Worm (Caenorhabditis elegans) whole organism, L4/young adult: ENCODE data around the gene col-171.

Experiments used
- W03F9.2 ChIP-seq: fragments of 150-350 bp; optimal IDR thresholded peaks from 2 replicates; lab custom pipeline; 2014; ENCODE audit warnings: missing biosample characterization, missing genetic modification characterization
- dao-5 ChIP-seq: sonication (generic microtip); optimal IDR thresholded peaks from 2 replicates; lab custom pipeline; 2016; ENCODE audit warnings: missing genotype, missing genetic modification characterization, moderate library complexity, missing compliant biosample characterization
- him-1 ChIP-seq: sonication (generic microtip); optimal IDR thresholded peaks from 2 replicates; lab custom pipeline; 2016; ENCODE audit warnings: missing genotype, missing genetic modification reagents, missing genetic modification characterization, missing compliant biosample characterization

The col-171 gene

DNA sequence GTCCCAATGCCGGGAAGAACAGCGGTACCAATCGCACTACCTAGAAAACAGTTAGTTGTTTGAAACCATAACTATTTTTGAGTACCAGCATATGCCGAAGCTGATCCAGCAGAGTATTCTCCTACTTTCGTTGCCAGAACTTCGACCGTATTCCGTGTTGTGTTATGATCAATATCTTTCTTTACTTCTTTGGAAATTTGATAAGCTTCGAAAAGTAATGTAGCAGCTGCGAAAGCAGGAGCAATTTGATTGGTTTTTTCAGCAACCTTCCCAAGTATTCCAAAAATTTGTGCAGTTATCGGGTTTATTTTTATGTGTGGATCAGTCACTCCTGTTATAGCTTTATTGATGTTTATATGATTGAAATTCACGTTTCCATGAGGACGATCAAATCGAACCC is 26.0 kb downstream of the col-171 start:
- TF ChIP-seq him-1 (tag; lab: Kevin White, UChicago) (no peak), dao-5 (no peak), W03F9.2 (tag; lab: Kevin White, UChicago) (no peak)

DNA sequence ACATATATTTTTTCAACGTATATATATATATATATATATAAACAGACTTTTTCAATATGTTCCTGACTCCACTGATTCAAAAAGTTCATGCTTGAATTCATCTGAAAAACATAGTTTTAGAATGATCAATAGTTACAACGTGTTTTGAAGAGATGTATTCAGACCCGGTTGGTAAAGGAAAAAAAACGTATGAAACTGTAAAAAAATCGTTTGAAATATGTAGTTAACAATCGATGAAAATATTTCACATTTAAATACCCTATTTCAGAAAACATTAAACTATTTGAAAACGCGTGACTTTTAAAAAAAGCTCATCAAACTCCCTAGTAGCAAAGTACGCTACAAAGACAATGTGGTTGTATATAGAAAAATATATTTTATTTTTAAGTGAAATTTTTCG is 26.6 kb downstream of the col-171 start, which contains the start of gene C03B1.14:
Gene C03B1.14 (minus strand): TSS at position 101 of the 400 bp plus-strand sequence.
- TF ChIP-seq him-1 (tag; lab: Kevin White, UChicago): no peak
- TF ChIP-seq dao-5: no peak
- TF ChIP-seq W03F9.2 (tag; lab: Kevin White, UChicago): no peak

ce11 chrX:6364196-6364595 is 30.1 kb downstream of the col-171 start, which contains the start of gene C03B1.4:
Gene C03B1.4 (plus strand): TSS chrX:6364496.
- no peak for TF ChIP-seq dao-5
- no peak for TF ChIP-seq W03F9.2 (tag; lab: Kevin White, UChicago)
- TF ChIP-seq him-1 (tag; lab: Kevin White, UChicago): no peak

ce11 chrX:6365715-6366114 is 31.6 kb downstream of the col-171 start, which contains the start of gene C03B1.3:
Gene C03B1.3 (plus strand): TSS chrX:6366015.
- TF ChIP-seq dao-5 (no peak), W03F9.2 (tag; lab: Kevin White, UChicago) (no peak), him-1 (tag; lab: Kevin White, UChicago) (no peak)

DNA sequence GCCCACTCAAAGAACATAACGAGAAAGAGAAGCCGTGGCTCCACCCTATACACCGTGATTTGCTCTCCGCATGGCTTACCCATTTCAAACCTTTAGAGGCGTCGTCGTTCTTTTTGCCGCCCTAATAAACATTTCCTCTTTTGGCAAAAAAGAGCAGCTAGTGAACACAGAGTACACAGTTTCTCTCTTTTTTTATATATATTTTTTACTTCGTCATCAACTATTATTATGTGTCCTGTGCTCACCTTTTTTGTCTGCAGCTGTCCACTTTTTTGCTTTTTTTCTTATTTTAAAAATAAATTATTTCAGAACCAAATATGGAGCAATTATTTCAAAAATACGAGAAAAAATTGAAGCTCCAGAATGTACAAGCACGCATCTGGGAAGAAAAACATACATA is 35.6 kb downstream of the col-171 start, which contains the start of gene C03B1.2:
Gene C03B1.2 (plus strand): TSS at position 301 of the 400 bp plus-strand sequence.
- TF ChIP-seq him-1 (tag; lab: Kevin White, UChicago): no peak
- TF ChIP-seq dao-5: no peak
- no peak for TF ChIP-seq W03F9.2 (tag; lab: Kevin White, UChicago)

- TF ChIP-seq him-1 (tag; lab: Kevin White, UChicago) (no peak), dao-5 (peak; percentile 64), W03F9.2 (tag; lab: Kevin White, UChicago) (peak; percentile 3)
Observed at ce11 chrX:6371192-6372116, 37.4 kb downstream of the col-171 start.

- TF ChIP-seq dao-5 (no peak), him-1 (tag; lab: Kevin White, UChicago) (no peak), W03F9.2 (tag; lab: Kevin White, UChicago) (no peak)
Observed at ce11 chrX:6373348-6373747, 39.2 kb downstream of the col-171 start, which contains the start of gene C03B1.17. Gene C03B1.17 (plus strand): TSS chrX:6373648.

- no peak for TF ChIP-seq W03F9.2 (tag; lab: Kevin White, UChicago)
- TF ChIP-seq him-1 (tag; lab: Kevin White, UChicago): no peak
- TF ChIP-seq dao-5: no peak
Observed at ce11 chrX:6374451-6374850, 40.4 kb downstream of the col-171 start, which contains the start of gene C03B1.1. Gene C03B1.1 (plus strand): TSS chrX:6374751.

DNA sequence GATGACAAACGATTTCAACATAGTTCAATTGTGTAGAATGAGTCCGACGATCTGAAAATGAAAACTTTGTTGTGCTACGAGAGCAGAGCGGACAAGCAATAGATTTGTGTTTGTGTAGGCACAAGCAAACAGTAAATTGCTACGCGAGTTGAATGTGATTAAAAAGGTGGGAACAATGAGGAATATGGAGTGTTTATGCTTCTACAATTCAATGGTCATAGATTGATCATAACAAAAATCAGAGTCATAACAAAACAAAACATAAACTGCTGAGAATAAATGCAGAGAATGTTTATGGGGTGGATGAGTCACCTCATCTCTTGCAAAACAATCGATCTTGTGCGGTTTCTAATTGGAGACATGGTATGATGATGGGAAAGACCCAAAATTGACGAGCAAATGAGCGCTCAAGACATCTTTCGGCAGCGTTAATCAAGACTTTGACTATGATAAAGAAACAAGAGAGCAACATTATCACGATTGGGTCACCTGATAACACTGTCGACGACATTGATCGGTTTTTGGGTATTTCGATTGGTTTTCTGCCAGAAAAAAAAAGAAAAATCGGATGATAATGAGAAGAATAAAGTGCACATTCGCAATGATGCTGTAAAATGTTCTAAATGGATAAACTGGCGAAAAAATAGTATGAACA is 43.7 kb downstream of the col-171 start, which contains the start of gene lmp-1:
Gene lmp-1 (minus strand): TSS at position 51 of the 655 bp plus-strand sequence.
- TF ChIP-seq him-1 (tag; lab: Kevin White, UChicago) (no peak), dao-5 (no peak), W03F9.2 (tag; lab: Kevin White, UChicago) (no peak)

- peak; percentile 47 for TF ChIP-seq him-1 (tag; lab: Kevin White, UChicago)
- no peak for TF ChIP-seq W03F9.2 (tag; lab: Kevin White, UChicago)
Observed at ce11 chrX:6378363-6378762, 44.3 kb downstream of the col-171 start.

ce11 chrX:6382930-6383329 is 48.8 kb downstream of the col-171 start:
- TF ChIP-seq dao-5 (no peak), W03F9.2 (tag; lab: Kevin White, UChicago) (no peak), him-1 (tag; lab: Kevin White, UChicago) (no peak)

- no peak for TF ChIP-seq W03F9.2 (tag; lab: Kevin White, UChicago)
- no peak for TF ChIP-seq him-1 (tag; lab: Kevin White, UChicago)
- no peak for TF ChIP-seq dao-5
Observed at ce11 chrX:6384537-6384936, 50.4 kb downstream of the col-171 start.
